Worm (Caenorhabditis elegans) whole organism, young adult: ENCODE measurements around the gene ndc-80.

ENCODE experiments used
- C06A6.2 ChIP-seq: fragments of 200-800 bp; sonication (Bioruptor generic); conservative IDR thresholded peaks from 2 replicates; pipeline ENCODE4 v1.3.6; 2022; ENCODE audit warnings: missing genetic modification characterization, missing compliant biosample characterization
- athp-1 ChIP-seq: sonication (generic microtip); optimal IDR thresholded peaks from 2 replicates; lab custom pipeline; 2017; ENCODE audit warnings: mild to moderate bottlenecking, missing genetic modification characterization, missing compliant biosample characterization
- die-1 ChIP-seq: sonication (generic microtip); optimal IDR thresholded peaks from 2 replicates; lab custom pipeline; 2016; ENCODE audit warnings: missing genotype, mild to moderate bottlenecking, missing genetic modification characterization, missing compliant biosample characterization
- dpff-1 ChIP-seq: sonication (generic microtip); optimal IDR thresholded peaks from 2 replicates; lab custom pipeline; 2017; ENCODE audit warnings: mild to moderate bottlenecking, missing genetic modification characterization, missing compliant biosample characterization
- ets-4 ChIP-seq: fragments of 200-800 bp; sonication (Bioruptor generic); optimal IDR thresholded peaks from 2 replicates; lab custom pipeline; 2018; ENCODE audit warnings: mild to moderate bottlenecking, missing genetic modification characterization, missing compliant biosample characterization
- lsl-1 ChIP-seq: fragments of 200-800 bp; sonication (Bioruptor generic); optimal IDR thresholded peaks from 2 replicates; lab custom pipeline; 2018; ENCODE audit warnings: mild to moderate bottlenecking, missing genetic modification characterization, moderate library complexity, missing compliant biosample characterization
- nhr-120 ChIP-seq: fragments of 200-800 bp; sonication (Bioruptor generic); IDR thresholded peaks from 2 replicates; pipeline ENCODE4 v1.3.6; 2022; ENCODE audit warnings: missing genetic modification characterization, missing compliant biosample characterization
- nhr-90 ChIP-seq: sonication (generic microtip); optimal IDR thresholded peaks from 2 replicates; lab custom pipeline; 2016; ENCODE audit warnings: missing genotype, mild to moderate bottlenecking, missing genetic modification characterization, missing compliant biosample characterization

ce11 chrIV:10036966-10037365, 49.0 kb upstream of the ndc-80 start, which contains the start of gene F44D12.10:
- TF ChIP-seq nhr-90 (tag; lab: Kevin White, UChicago) (no peak), ets-4 (no peak), C06A6.2 (no peak), dpff-1 (no peak), athp-1 (tag; lab: Kevin White, UChicago) (no peak), nhr-120 (GFP tag; lab: Robert Waterston, UW) (no peak), die-1 (tag; lab: Kevin White, UChicago) (no peak), lsl-1 (GFP tag; lab: Kevin White, UChicago) (no peak)
